Worm (Caenorhabditis elegans) whole organism, midembryonic: Measurements from ENCODE around the gene mbl-1.

Experiments used
- T22C8.4 ChIP-seq: fragments of 200-800 bp; sonication (Bioruptor generic); IDR thresholded peaks from 2 replicates; pipeline ENCODE4 v1.3.6; 2022; ENCODE audit warnings: missing genetic modification characterization, missing compliant biosample characterization
- med-1 ChIP-seq: sonication (generic microtip); optimal IDR thresholded peaks from 2 replicates; lab custom pipeline; 2017; ENCODE audit warnings: missing genetic modification characterization, mild to moderate bottlenecking, missing compliant biosample characterization, antibody characterized with exemption, missing genetic modification reagents; ENCODE audit not compliant: insufficient read depth
- tab-1 ChIP-seq: fragments of 200-800 bp; sonication (Bioruptor generic); IDR thresholded peaks from 2 replicates; pipeline ENCODE4 v1.3.6; 2022; ENCODE audit warnings: missing genetic modification characterization, missing compliant biosample characterization
- ztf-23 ChIP-seq: fragments of 200-800 bp; sonication (Bioruptor generic); IDR thresholded peaks from 2 replicates; pipeline ENCODE4 v1.3.6; 2022; ENCODE audit warnings: missing genetic modification reagents, missing genetic modification characterization, missing compliant biosample characterization
- ztf-29 ChIP-seq: fragments of 200-800 bp; sonication (Bioruptor generic); IDR thresholded peaks from 2 replicates; pipeline ENCODE4 v1.3.6; 2022; ENCODE audit warnings: missing genetic modification reagents, missing genetic modification characterization, missing compliant biosample characterization

DNA sequence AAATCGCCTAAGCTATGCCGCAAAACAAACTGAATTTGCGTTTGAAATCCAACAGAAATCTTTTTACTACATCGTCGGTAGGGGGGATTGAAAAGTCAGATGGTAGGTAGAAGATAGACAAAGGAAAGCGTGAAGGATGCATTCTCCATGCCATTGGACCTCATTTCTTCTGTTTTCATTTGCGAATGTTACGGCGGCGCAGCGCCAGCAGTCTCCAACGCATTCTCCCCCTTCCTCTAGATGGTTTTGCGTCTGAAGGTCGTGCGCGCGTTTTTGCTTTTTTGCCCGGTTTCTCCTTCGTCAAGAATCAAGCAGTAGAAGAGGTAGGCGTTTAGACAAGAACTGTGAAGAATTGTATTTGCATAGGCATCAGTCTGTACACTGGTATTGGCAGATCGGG, 15.1 kb downstream of the mbl-1 start:
- TF ChIP-seq ztf-23 (GFP tag; lab: Robert Waterston, UW) (no peak), tab-1 (no peak), T22C8.4 (GFP tag; lab: Robert Waterston, UW) (no peak), ztf-29 (no peak), med-1 (GFP tag; lab: Kevin White, UChicago) (no peak)
